Fruit fly (Drosophila melanogaster) whole organism, embryonic: ENCODE measurements around the gene Pif1B.
A peak's percentile ranks its signal among the peaks of the same experiment; 100 is the strongest.

Experiments used
- Antp ChIP-seq: fragments of 200-800 bp; sonication (Bioruptor generic); optimal IDR thresholded peaks from 3 replicates; lab custom pipeline; 2016; ENCODE audit warnings: missing biosample characterization, missing genetic modification characterization
- Atf-2 ChIP-seq: fragments of 200-800 bp; sonication (Bioruptor generic); optimal IDR thresholded peaks from 2 replicates; lab custom pipeline; 2016; ENCODE audit warnings: missing biosample characterization, missing genetic modification characterization
- Atf3 ChIP-seq: fragments of 200-800 bp; sonication (Bioruptor generic); optimal IDR thresholded peaks from 3 replicates; lab custom pipeline; 2016; ENCODE audit warnings: missing biosample characterization, missing genetic modification characterization
- B-H1 ChIP-seq: fragments of 200-800 bp; sonication (Bioruptor generic); IDR thresholded peaks from 3 replicates; pipeline ENCODE4 v1.3.6; 2022; ENCODE audit warnings: missing biosample characterization, missing genetic modification characterization
- CG11093 ChIP-seq: fragments of 200-800 bp; sonication (Bioruptor generic); IDR thresholded peaks from 3 replicates; pipeline ENCODE4 v1.3.6; 2022; ENCODE audit warnings: missing biosample characterization, missing genetic modification characterization
- CG12299 ChIP-seq: fragments of 200-800 bp; sonication (Bioruptor generic); optimal IDR thresholded peaks from 2 replicates; lab custom pipeline; 2018; ENCODE audit warnings: missing biosample characterization, mild to moderate bottlenecking, missing genetic modification characterization
- CG13424 ChIP-seq: fragments of 200-800 bp; sonication (Bioruptor generic); optimal IDR thresholded peaks from 2 replicates; lab custom pipeline; 2019; ENCODE audit warnings: missing biosample characterization, mild to moderate bottlenecking, missing genetic modification characterization, moderate library complexity
- CG14050 ChIP-seq: fragments of 200-800 bp; sonication (Bioruptor generic); IDR thresholded peaks from 3 replicates; pipeline ENCODE4 v1.3.6; 2022; ENCODE audit warnings: missing biosample characterization, missing genetic modification characterization
- CG14441 ChIP-seq: fragments of 200-800 bp; sonication (Bioruptor generic); IDR thresholded peaks from 2 replicates; pipeline ENCODE4 v1.3.6; 2022; ENCODE audit warnings: missing biosample characterization, missing genetic modification characterization
- CG17385 ChIP-seq: fragments of 200-800 bp; sonication (Bioruptor generic); optimal IDR thresholded peaks from 3 replicates; lab custom pipeline; 2018; ENCODE audit warnings: missing biosample characterization, mild to moderate bottlenecking, missing genetic modification characterization
- CG17568 ChIP-seq: fragments of 200-800 bp; sonication (Bioruptor generic); optimal IDR thresholded peaks from 2 replicates; lab custom pipeline; 2018; ENCODE audit warnings: missing biosample characterization, mild to moderate bottlenecking, missing genetic modification characterization, moderate library complexity
- CG2202 ChIP-seq: fragments of 200-800 bp; sonication (Bioruptor generic); optimal IDR thresholded peaks from 2 replicates; lab custom pipeline; 2018; ENCODE audit warnings: missing biosample characterization, mild to moderate bottlenecking, missing genetic modification characterization
- CG32772 ChIP-seq: fragments of 200-800 bp; sonication (Bioruptor generic); IDR thresholded peaks from 2 replicates; pipeline ENCODE4 v1.3.6; 2022; ENCODE audit warnings: missing biosample characterization, missing genetic modification characterization
- CG34422 ChIP-seq: fragments of 200-800 bp; sonication (Bioruptor generic); IDR thresholded peaks from 3 replicates; pipeline ENCODE4 v1.3.6; 2022; ENCODE audit warnings: missing biosample characterization, missing genetic modification characterization
- CG4404 ChIP-seq: fragments of 200-800 bp; sonication (Bioruptor generic); IDR thresholded peaks from 2 replicates; pipeline ENCODE4 v1.3.6; 2022; ENCODE audit warnings: missing biosample characterization, missing genetic modification characterization
- CG6272 ChIP-seq: fragments of 200-800 bp; sonication (Bioruptor generic); IDR thresholded peaks from 2 replicates; pipeline ENCODE4 v1.3.6; 2022; ENCODE audit warnings: missing biosample characterization, missing genetic modification characterization
- CG7372 ChIP-seq: fragments of 200-800 bp; sonication (Bioruptor generic); IDR thresholded peaks from 2 replicates; pipeline ENCODE4 v1.3.6; 2022; ENCODE audit warnings: missing biosample characterization, missing genetic modification characterization
- CG7987 ChIP-seq: fragments of 200-800 bp; sonication (Bioruptor generic); optimal IDR thresholded peaks from 2 replicates; lab custom pipeline; 2018; ENCODE audit warnings: missing biosample characterization, mild to moderate bottlenecking, missing genetic modification characterization, moderate library complexity
- CG9817 ChIP-seq: fragments of 200-800 bp; sonication (Bioruptor generic); optimal IDR thresholded peaks from 2 replicates; lab custom pipeline; 2018; ENCODE audit warnings: missing biosample characterization, mild to moderate bottlenecking, missing genetic modification characterization, moderate library complexity
- Dad ChIP-seq: fragments of 200-800 bp; sonication (Bioruptor generic); optimal IDR thresholded peaks from 3 replicates; lab custom pipeline; 2016; ENCODE audit warnings: missing biosample characterization, missing genetic modification characterization
- Hr3 ChIP-seq: fragments of 200-800 bp; sonication (Bioruptor generic); optimal IDR thresholded peaks from 3 replicates; lab custom pipeline; 2016; ENCODE audit warnings: missing biosample characterization, missing genetic modification characterization
- Hr39 ChIP-seq: fragments of >200 bp; optimal IDR thresholded peaks from 2 replicates; lab custom pipeline; 2017
- MESR4 ChIP-seq: fragments of 200-800 bp; sonication (Bioruptor generic); optimal IDR thresholded peaks from 2 replicates; lab custom pipeline; 2018; ENCODE audit warnings: missing biosample characterization, mild to moderate bottlenecking, missing genetic modification characterization, moderate library complexity
- Mes4 ChIP-seq: fragments of 200-800 bp; sonication (Bioruptor generic); optimal IDR thresholded peaks from 2 replicates; lab custom pipeline; 2016; ENCODE audit warnings: missing biosample characterization, missing genetic modification characterization
- Myb ChIP-seq: fragments of 200-800 bp; sonication (Bioruptor generic); optimal IDR thresholded peaks from 2 replicates; lab custom pipeline; 2016; ENCODE audit warnings: missing biosample characterization, missing genetic modification characterization
- NC2β ChIP-seq: fragments of 200-800 bp; sonication (Bioruptor generic); optimal IDR thresholded peaks from 2 replicates; lab custom pipeline; 2016; ENCODE audit warnings: missing biosample characterization, missing genetic modification characterization
- Optix ChIP-seq: fragments of 200-800 bp; sonication (Bioruptor generic); IDR thresholded peaks from 3 replicates; pipeline ENCODE4 v1.3.6; 2022; ENCODE audit warnings: missing biosample characterization, missing genetic modification characterization
- Spps ChIP-seq: fragments of 200-800 bp; sonication (Bioruptor generic); optimal IDR thresholded peaks from 2 replicates; lab custom pipeline; 2018; ENCODE audit warnings: missing biosample characterization, mild to moderate bottlenecking, missing genetic modification characterization
- Sry-δ ChIP-seq: fragments of 200-800 bp; sonication (Bioruptor generic); optimal IDR thresholded peaks from 2 replicates; lab custom pipeline; 2016; ENCODE audit warnings: missing biosample characterization, missing genetic modification characterization
- Taf1 ChIP-seq: fragments of 200-800 bp; sonication (Bioruptor generic); IDR thresholded peaks from 2 replicates; pipeline ENCODE4 v1.3.6; 2022; ENCODE audit warnings: missing biosample characterization, missing genetic modification characterization
- cato ChIP-seq: fragments of 200-800 bp; sonication (Bioruptor generic); optimal IDR thresholded peaks from 2 replicates; lab custom pipeline; 2016; ENCODE audit warnings: missing biosample characterization, missing genetic modification characterization, borderline replicate concordance
- crc ChIP-seq: fragments of 200-800 bp; sonication (Bioruptor generic); optimal IDR thresholded peaks from 2 replicates; lab custom pipeline; 2016; ENCODE audit warnings: missing biosample characterization, missing genetic modification characterization
- croc ChIP-seq: fragments of 200-800 bp; sonication (Bioruptor generic); conservative IDR thresholded peaks from 3 replicates; pipeline ENCODE4 v1.3.6; 2022; ENCODE audit warnings: missing biosample characterization, missing genetic modification characterization
- da ChIP-seq: fragments of 200-800 bp; sonication (Bioruptor generic); optimal IDR thresholded peaks from 2 replicates; lab custom pipeline; 2016; ENCODE audit warnings: missing biosample characterization, missing genetic modification characterization
- exex ChIP-seq: fragments of 200-800 bp; sonication (Bioruptor generic); optimal IDR thresholded peaks from 4 replicates; lab custom pipeline; 2018; ENCODE audit warnings: missing biosample characterization, mild to moderate bottlenecking, missing genetic modification characterization, moderate library complexity
- fd64A ChIP-seq: fragments of 200-800 bp; sonication (Bioruptor generic); optimal IDR thresholded peaks from 3 replicates; lab custom pipeline; 2018; ENCODE audit warnings: missing biosample characterization, mild to moderate bottlenecking, missing genetic modification characterization
- fu2 ChIP-seq: fragments of 200-800 bp; sonication (Bioruptor generic); optimal IDR thresholded peaks from 2 replicates; lab custom pipeline; 2016; ENCODE audit warnings: missing biosample characterization, missing genetic modification characterization
- gem ChIP-seq: fragments of 200-800 bp; sonication (Bioruptor generic); optimal IDR thresholded peaks from 2 replicates; lab custom pipeline; 2019; ENCODE audit warnings: missing biosample characterization, mild to moderate bottlenecking, missing genetic modification characterization, moderate library complexity
- gt ChIP-seq: fragments of 200-800 bp; sonication (Bioruptor generic); IDR thresholded peaks from 2 replicates; pipeline ENCODE4 v1.3.6; 2022; ENCODE audit warnings: missing biosample characterization, missing genetic modification characterization
- jigr1 ChIP-seq: fragments of 200-800 bp; sonication (Bioruptor generic); IDR thresholded peaks from 3 replicates; pipeline ENCODE4 v1.3.6; 2022; ENCODE audit warnings: missing biosample characterization, missing genetic modification characterization
- jing ChIP-seq: fragments of 200-800 bp; sonication (Bioruptor generic); optimal IDR thresholded peaks from 2 replicates; lab custom pipeline; 2018; ENCODE audit warnings: missing biosample characterization, mild to moderate bottlenecking, missing genetic modification characterization
- lilli ChIP-seq: fragments of 200-800 bp; sonication (Bioruptor generic); optimal IDR thresholded peaks from 3 replicates; lab custom pipeline; 2016; ENCODE audit warnings: missing biosample characterization, missing genetic modification characterization
- mirr ChIP-seq: fragments of 200-800 bp; sonication (Bioruptor generic); optimal IDR thresholded peaks from 3 replicates; lab custom pipeline; 2018; ENCODE audit warnings: missing biosample characterization, mild to moderate bottlenecking, missing genetic modification characterization
- mld ChIP-seq: fragments of 200-800 bp; sonication (Bioruptor generic); IDR thresholded peaks from 3 replicates; pipeline ENCODE4 v1.3.6; 2022; ENCODE audit warnings: missing biosample characterization, missing genetic modification characterization; ENCODE audit not compliant: partially characterized antibody
- nmo ChIP-seq: fragments of 200-800 bp; sonication (Bioruptor generic); optimal IDR thresholded peaks from 2 replicates; lab custom pipeline; 2018; ENCODE audit warnings: missing biosample characterization, mild to moderate bottlenecking, missing genetic modification characterization, moderate library complexity
- onecut ChIP-seq: fragments of 200-800 bp; sonication (Bioruptor generic); IDR thresholded peaks from 2 replicates; pipeline ENCODE4 v1.3.6; 2022; ENCODE audit warnings: missing biosample characterization, missing genetic modification characterization
- sima ChIP-seq: fragments of 200-800 bp; sonication (Bioruptor generic); optimal IDR thresholded peaks from 2 replicates; lab custom pipeline; 2016; ENCODE audit warnings: missing biosample characterization, missing genetic modification characterization
- slp2 ChIP-seq: fragments of 200-800 bp; sonication (Bioruptor generic); optimal IDR thresholded peaks from 2 replicates; lab custom pipeline; 2016; ENCODE audit warnings: missing biosample characterization, missing genetic modification characterization
- stc ChIP-seq: fragments of 200-800 bp; sonication (Bioruptor generic); IDR thresholded peaks from 2 replicates; pipeline ENCODE4 v1.3.6; 2022; ENCODE audit warnings: missing biosample characterization, missing genetic modification characterization
- unc-4 ChIP-seq: fragments of 200-800 bp; sonication (Bioruptor generic); IDR thresholded peaks from 2 replicates; pipeline ENCODE4 v1.3.6; 2022; ENCODE audit warnings: missing biosample characterization, missing genetic modification characterization; ENCODE audit not compliant: partially characterized antibody

Pif1B gene

DNA sequence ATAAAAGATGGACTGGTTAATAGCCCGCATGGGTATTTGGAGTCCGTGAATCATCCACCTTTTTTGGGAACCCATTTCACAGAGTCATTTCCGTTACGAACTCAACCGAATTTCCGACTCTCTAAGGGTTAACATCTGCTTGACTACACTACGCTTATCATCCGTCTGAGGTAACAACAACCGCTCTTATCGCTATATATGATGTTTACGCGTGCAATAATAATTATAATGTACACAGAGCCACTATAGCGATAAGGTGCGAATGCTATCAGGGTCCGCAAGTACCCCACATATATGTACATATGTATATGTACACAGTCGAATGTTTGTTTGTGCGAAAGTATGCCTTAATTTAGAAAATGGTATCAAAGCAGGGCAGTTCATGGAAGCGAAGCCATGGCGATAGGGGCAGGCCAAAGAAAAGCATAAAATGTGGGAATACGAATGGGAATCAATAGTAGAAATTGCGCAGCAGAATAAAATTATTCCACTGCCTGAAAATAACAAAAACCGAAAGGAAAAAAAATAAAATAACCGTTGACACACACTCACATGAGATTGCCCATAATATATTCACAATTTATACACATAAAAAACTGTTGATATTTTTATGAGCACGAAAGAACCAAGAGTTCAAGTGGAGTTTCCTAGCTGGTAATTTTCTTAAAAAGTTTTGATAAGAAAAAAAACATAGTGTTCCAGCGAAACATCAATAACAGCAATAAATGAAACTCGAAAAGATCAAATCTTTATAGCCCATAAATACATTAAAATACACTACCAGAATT, 9.6 kb upstream of the Pif1B start (continued):
- TF ChIP-seq croc (peak; percentile 22; the same call in 1 of the 3 replicates), CG9817 (tag; lab: Kevin White, UChicago) (peak; percentile 56), CG11093 (GFP tag; lab: Robert Waterston, UW) (peak; percentile 8; the same call in 1 of the 3 replicates), Antp (GFP tag; lab: Kevin White, UChicago) (no peak), Hr3 (GFP tag; lab: Kevin White, UChicago) (no peak), crc (GFP tag; lab: Kevin White, UChicago) (no peak), CG17385 (peak; percentile 81), onecut (GFP tag; lab: Robert Waterston, UW) (peak; percentile 86), Spps (peak; percentile 33), Taf1 (GFP tag; lab: Robert Waterston, UW) (0 out of 2 replicates have a peak, but pooled peaks have one; percentile 44), CG4404 (GFP tag; lab: Robert Waterston, UW) (no peak), exex (peak; percentile 99), CG34422 (GFP tag; lab: Robert Waterston, UW) (peak; percentile 33; the same call in 1 of the 3 replicates), cato (GFP tag; lab: Kevin White, UChicago) (no peak), jing (peak; percentile 15), sima (GFP tag; lab: Kevin White, UChicago) (no peak), Atf-2 (GFP tag; lab: Kevin White, UChicago) (peak; percentile 52), Mes4 (GFP tag; lab: Kevin White, UChicago) (peak; percentile 82), B-H1 (GFP tag; lab: Robert Waterston, UW) (peak; percentile 47), gem (tag; lab: Kevin White, UChicago) (peak; percentile 69), CG12299 (tag; lab: Kevin White, UChicago) (peak; percentile 93), NC2β (peak; percentile 86), Hr39 (lab: Kevin White, UChicago) (no peak), stc (GFP tag; lab: Robert Waterston, UW) (peak; percentile 64), Myb (peak; percentile 37), CG7372 (GFP tag; lab: Robert Waterston, UW) (peak; percentile 52), unc-4 (no peak), CG13424 (tag; lab: Kevin White, UChicago) (peak; percentile 85), jigr1 (GFP tag; lab: Robert Waterston, UW) (0 out of 3 replicates have a peak, but pooled peaks have one; percentile 18), lilli (GFP tag; lab: Kevin White, UChicago) (peak; percentile 45), CG17568 (GFP tag; lab: Kevin White, UChicago) (peak; percentile 96), mirr (GFP tag; lab: Kevin White, UChicago) (peak; percentile 100), Sry-δ (GFP tag; lab: Kevin White, UChicago) (peak; percentile 15), fd64A (GFP tag; lab: Kevin White, UChicago) (peak; percentile 97), fu2 (peak; percentile 14), Atf3 (GFP tag; lab: Kevin White, UChicago) (peak; percentile 60), CG32772 (GFP tag; lab: Robert Waterston, UW) (peak; percentile 60), slp2 (GFP tag; lab: Kevin White, UChicago) (no peak), mld (GFP tag; lab: Robert Waterston, UW) (no peak), CG14050 (peak; percentile 48; the same call in 1 of the 3 replicates), CG7987 (peak; percentile 99), CG6272 (no peak), Optix (GFP tag; lab: Robert Waterston, UW) (peak; percentile 8; the same call in 1 of the 3 replicates), nmo (peak; percentile 53), CG2202 (tag; lab: Kevin White, UChicago) (peak; percentile 90), MESR4 (GFP tag; lab: Kevin White, UChicago) (peak; percentile 36), gt (GFP tag; lab: Robert Waterston, UW) (no peak), Dad (GFP tag; lab: Kevin White, UChicago) (peak; percentile 24), CG14441 (GFP tag; lab: Robert Waterston, UW) (peak; percentile 66), da (GFP tag; lab: Kevin White, UChicago) (peak; percentile 74)
